Worm (Caenorhabditis elegans) whole organism, L1 larva: ENCODE data around the gene snx-6.

Experiments used
- C16A3.4 ChIP-seq: fragments of 150-350 bp; optimal IDR thresholded peaks from 2 replicates; lab custom pipeline; 2014; ENCODE audit warnings: missing biosample characterization, missing genetic modification characterization
- C34B4.2 ChIP-seq: sonication (generic microtip); optimal IDR thresholded peaks from 2 replicates; lab custom pipeline; 2017; ENCODE audit warnings: mild to moderate bottlenecking, missing genetic modification characterization, missing compliant biosample characterization
- F16B12.6 ChIP-seq: fragments of 150-350 bp; optimal IDR thresholded peaks from 2 replicates; lab custom pipeline; 2014; ENCODE audit warnings: missing biosample characterization, missing genetic modification characterization
- Y116A8C.19 ChIP-seq: sonication (generic microtip); optimal IDR thresholded peaks from 2 replicates; lab custom pipeline; 2016; ENCODE audit warnings: missing compliant biosample characterization, missing genetic modification characterization, borderline replicate concordance
- aha-1 ChIP-seq: fragments of 150-350 bp; optimal IDR thresholded peaks from 2 replicates; lab custom pipeline; 2014; ENCODE audit warnings: missing biosample characterization, missing genetic modification characterization
- alr-1 ChIP-seq: fragments of 200-800 bp; sonication (Bioruptor generic); optimal IDR thresholded peaks from 2 replicates; lab custom pipeline; 2018; ENCODE audit warnings: borderline replicate concordance, mild to moderate bottlenecking, missing genetic modification characterization, missing compliant biosample characterization
- ama-1 ChIP-seq: fragments of 150-350 bp; optimal IDR thresholded peaks from 2 replicates; lab custom pipeline; 2014
- ceh-82 ChIP-seq, 3 experiments: fragments of 150-350 bp in 1 of 3; sonication (generic microtip) in 2 of 3; optimal IDR thresholded peaks; 2 replicates each; lab custom pipeline; 2014 to 2017; ENCODE audit warnings: missing biosample characterization in 3 of 3, missing genetic modification characterization in 3 of 3
- ceh-88 ChIP-seq: fragments of 200-800 bp; sonication (Bioruptor generic); IDR thresholded peaks from 2 replicates; pipeline ENCODE4 v1.3.6; 2022; ENCODE audit warnings: missing genetic modification characterization, missing compliant biosample characterization
- ceh-90 ChIP-seq: sonication (generic microtip); optimal IDR thresholded peaks from 2 replicates; lab custom pipeline; 2016; ENCODE audit warnings: missing genetic modification characterization, missing compliant biosample characterization
- ces-1 ChIP-seq: fragments of 150-350 bp; optimal IDR thresholded peaks from 2 replicates; lab custom pipeline; 2014; ENCODE audit warnings: missing biosample characterization, missing genetic modification reagents, missing genetic modification characterization
- dpl-1 ChIP-seq, 3 experiments: fragments of 150-350 bp in 2 of 3; sonication (generic microtip) in 1 of 3; optimal IDR thresholded peaks; 2 replicates each; lab custom pipeline; 2014 to 2017; ENCODE audit warnings: missing biosample characterization in 3 of 3, missing genetic modification characterization in 3 of 3, missing genetic modification reagents in 3 of 3
- efl-1 ChIP-seq, 4 experiments: fragments of 150-350 bp; optimal IDR thresholded peaks in 3 of 4; peaks in 1 of 4; 1 replicate in 1 of 4; 2 replicates in 3 of 4; lab custom pipeline; 2014; ENCODE audit warnings: missing biosample characterization in 2 of 4, missing genetic modification characterization in 2 of 4, missing genetic modification reagents in 2 of 4
- efl-3 ChIP-seq: fragments of 200-800 bp; sonication (Bioruptor generic); optimal IDR thresholded peaks from 2 replicates; lab custom pipeline; 2018; ENCODE audit warnings: mild to moderate bottlenecking, missing genetic modification characterization, missing compliant biosample characterization
- elt-2 ChIP-seq: sonication (generic microtip); optimal IDR thresholded peaks from 2 replicates; lab custom pipeline; 2016; ENCODE audit warnings: missing genetic modification characterization, mild to moderate bottlenecking, inconsistent platforms, missing compliant biosample characterization, missing genetic modification reagents
- elt-3 ChIP-seq, 6 experiments: fragments of 150-350 bp in 1 of 6; sonication (generic microtip); optimal IDR thresholded peaks; 2 replicates each; lab custom pipeline; 2017 to 2018; ENCODE audit warnings: missing biosample characterization in 6 of 6, missing genetic modification characterization in 6 of 6, inconsistent platforms in 1 of 6
- ets-5 ChIP-seq: fragments of 200-800 bp; sonication (Bioruptor generic); IDR thresholded peaks from 2 replicates; pipeline ENCODE4 v1.3.6; 2022; ENCODE audit warnings: missing genetic modification characterization, missing compliant biosample characterization
- fkh-10 ChIP-seq: sonication (generic microtip); optimal IDR thresholded peaks from 2 replicates; lab custom pipeline; 2017; ENCODE audit warnings: missing biosample characterization, missing genetic modification reagents, missing genetic modification characterization
- fkh-4 ChIP-seq: sonication (generic microtip); optimal IDR thresholded peaks from 2 replicates; lab custom pipeline; 2016; ENCODE audit warnings: missing compliant biosample characterization, missing genetic modification characterization, borderline replicate concordance
- hlh-17 ChIP-seq: fragments of 200-800 bp; sonication (Bioruptor generic); optimal IDR thresholded peaks from 2 replicates; lab custom pipeline; 2018; ENCODE audit warnings: missing genetic modification characterization, mild to moderate bottlenecking, missing compliant biosample characterization, moderate library complexity, borderline replicate concordance
- hlh-4 ChIP-seq: sonication (generic microtip); optimal IDR thresholded peaks from 2 replicates; lab custom pipeline; 2016; ENCODE audit warnings: mild to moderate bottlenecking, missing genetic modification characterization, missing compliant biosample characterization
- irx-1 ChIP-seq: sonication (generic microtip); optimal IDR thresholded peaks from 2 replicates; lab custom pipeline; 2016; ENCODE audit warnings: missing genetic modification characterization, missing compliant biosample characterization
- isw-1 ChIP-seq: fragments of 200-800 bp; sonication (Bioruptor generic); IDR thresholded peaks from 2 replicates; pipeline ENCODE4 v1.3.6; 2022; ENCODE audit warnings: missing genetic modification characterization, missing compliant biosample characterization
- jun-1 ChIP-seq: fragments of 150-350 bp; optimal IDR thresholded peaks from 2 replicates; lab custom pipeline; 2014; ENCODE audit warnings: missing biosample characterization, missing genetic modification reagents, missing genetic modification characterization
- lin-13 ChIP-seq: fragments of 150-350 bp; optimal IDR thresholded peaks from 2 replicates; lab custom pipeline; 2014; ENCODE audit warnings: missing biosample characterization, missing genetic modification reagents, missing genetic modification characterization
- lin-14 ChIP-seq: fragments of 200-800 bp; sonication (Bioruptor generic); optimal IDR thresholded peaks from 2 replicates; lab custom pipeline; 2018; ENCODE audit warnings: mild to moderate bottlenecking, missing genetic modification characterization, moderate library complexity, missing compliant biosample characterization
- lir-3 ChIP-seq: sonication (generic microtip); optimal IDR thresholded peaks from 2 replicates; lab custom pipeline; 2016; ENCODE audit warnings: mild to moderate bottlenecking, missing genetic modification characterization, moderate library complexity, missing compliant biosample characterization; ENCODE audit not compliant: poor library complexity
- lsy-2 ChIP-seq, 2 experiments: fragments of 150-350 bp; optimal IDR thresholded peaks; 2 replicates each; lab custom pipeline; 2014; ENCODE audit warnings: missing biosample characterization in 2 of 2, missing genetic modification characterization in 2 of 2
- mdl-1 ChIP-seq, 2 experiments: fragments of 150-350 bp; optimal IDR thresholded peaks; 2 replicates each; lab custom pipeline; 2014 to 2017; ENCODE audit warnings: missing biosample characterization in 2 of 2, missing genetic modification characterization in 2 of 2, inconsistent platforms in 1 of 2
- mef-2 ChIP-seq: fragments of 150-350 bp; optimal IDR thresholded peaks from 2 replicates; lab custom pipeline; 2014; ENCODE audit warnings: missing biosample characterization, missing genetic modification characterization
- nhr-11 ChIP-seq: fragments of 150-350 bp; optimal IDR thresholded peaks from 2 replicates; lab custom pipeline; 2014; ENCODE audit warnings: missing biosample characterization, missing genetic modification characterization
- nhr-237 ChIP-seq: fragments of 150-350 bp; optimal IDR thresholded peaks from 2 replicates; lab custom pipeline; 2014; ENCODE audit warnings: missing biosample characterization, missing genetic modification characterization
- nhr-47 ChIP-seq: sonication (generic microtip); optimal IDR thresholded peaks from 2 replicates; lab custom pipeline; 2016; ENCODE audit warnings: mild to moderate bottlenecking, missing genetic modification characterization, moderate library complexity, missing compliant biosample characterization
- nhr-71 ChIP-seq: sonication (generic microtip); optimal IDR thresholded peaks from 2 replicates; lab custom pipeline; 2016; ENCODE audit warnings: mild to moderate bottlenecking, missing genetic modification characterization, moderate library complexity, missing compliant biosample characterization
- nhr-77 ChIP-seq: fragments of 150-350 bp; optimal IDR thresholded peaks from 2 replicates; lab custom pipeline; 2014; ENCODE audit warnings: missing biosample characterization, missing genetic modification characterization
- pag-3 ChIP-seq: sonication (generic microtip); optimal IDR thresholded peaks from 2 replicates; lab custom pipeline; 2017; ENCODE audit warnings: missing genetic modification characterization, mild to moderate bottlenecking, missing compliant biosample characterization, antibody characterized with exemption, borderline replicate concordance; ENCODE audit not compliant: insufficient read depth
- rnt-1 ChIP-seq: sonication (generic microtip); optimal IDR thresholded peaks from 2 replicates; lab custom pipeline; 2016; ENCODE audit warnings: mild to moderate bottlenecking, missing genetic modification characterization, moderate library complexity, missing compliant biosample characterization
- snpc-4 ChIP-seq: fragments of 150-350 bp; optimal IDR thresholded peaks from 2 replicates; lab custom pipeline; 2014; ENCODE audit warnings: missing biosample characterization, missing genetic modification characterization
- snu-23 ChIP-seq: sonication (generic microtip); optimal IDR thresholded peaks from 2 replicates; lab custom pipeline; 2016; ENCODE audit warnings: missing genetic modification characterization, missing compliant biosample characterization
- sox-4 ChIP-seq: sonication (generic microtip); optimal IDR thresholded peaks from 2 replicates; lab custom pipeline; 2016; ENCODE audit warnings: missing genetic modification characterization, missing compliant biosample characterization
- sup-37 ChIP-seq: fragments of 200-800 bp; sonication (Bioruptor generic); optimal IDR thresholded peaks from 2 replicates; lab custom pipeline; 2018; ENCODE audit warnings: mild to moderate bottlenecking, missing genetic modification characterization, missing compliant biosample characterization
- tbx-2 ChIP-seq: sonication (generic microtip); optimal IDR thresholded peaks from 2 replicates; lab custom pipeline; 2016; ENCODE audit warnings: missing genetic modification characterization, missing compliant biosample characterization
- tlp-1 ChIP-seq: fragments of 150-350 bp; optimal IDR thresholded peaks from 2 replicates; lab custom pipeline; 2014; ENCODE audit warnings: missing biosample characterization, missing genetic modification characterization
- unc-130 ChIP-seq: fragments of 150-350 bp; optimal IDR thresholded peaks from 2 replicates; lab custom pipeline; 2017; ENCODE audit warnings: missing biosample characterization, missing genetic modification characterization, inconsistent platforms
- unc-30 ChIP-seq: sonication (generic microtip); optimal IDR thresholded peaks from 2 replicates; lab custom pipeline; 2017; ENCODE audit warnings: missing biosample characterization, missing genetic modification characterization
- unc-86 ChIP-seq: sonication (generic microtip); optimal IDR thresholded peaks from 2 replicates; lab custom pipeline; 2016; ENCODE audit warnings: missing genetic modification characterization, missing compliant biosample characterization
- unc-98 ChIP-seq: fragments of 200-800 bp; sonication (Bioruptor generic); IDR thresholded peaks from 2 replicates; pipeline ENCODE4 v1.3.6; 2022; ENCODE audit warnings: missing genetic modification characterization, missing compliant biosample characterization
- xbp-1 ChIP-seq: sonication (generic microtip); optimal IDR thresholded peaks from 2 replicates; lab custom pipeline; 2016; ENCODE audit warnings: missing genetic modification characterization, missing compliant biosample characterization
- zag-1 ChIP-seq: fragments of 150-350 bp; optimal IDR thresholded peaks from 2 replicates; lab custom pipeline; 2014; ENCODE audit warnings: missing biosample characterization, missing genetic modification characterization
- zip-4 ChIP-seq: fragments of 200-800 bp; sonication (Bioruptor generic); optimal IDR thresholded peaks from 2 replicates; lab custom pipeline; 2018; ENCODE audit warnings: mild to moderate bottlenecking, missing genetic modification characterization, moderate library complexity, missing compliant biosample characterization
- ztf-11 ChIP-seq, 2 experiments: sonication (generic microtip); optimal IDR thresholded peaks; 2 replicates each; lab custom pipeline; 2016 to 2017; ENCODE audit warnings: missing genetic modification characterization in 2 of 2, missing biosample characterization in 1 of 2, missing compliant biosample characterization in 1 of 2
- ztf-4 ChIP-seq: fragments of 150-350 bp; optimal IDR thresholded peaks from 2 replicates; lab custom pipeline; 2014; ENCODE audit warnings: missing biosample characterization, missing genetic modification characterization

Gene snx-6

ce11 chrV:17921423-17921822, 58.5 kb downstream of the snx-6 start, which contains the start of gene E01B7.2 (continued):
- TF ChIP-seq sox-4 (peak; percentile 40), mef-2 (tag; lab: Kevin White, UChicago) (no peak), snu-23 (peak; percentile 90), rnt-1 (peak; percentile 90), ceh-82 (tag; optimal IDR thresholded peaks at IDR 0.05; lab: Kevin White, UChicago) (peak; percentile 72 to 82 (median 76)), pag-3 (tag; lab: Kevin White, UChicago) (peak; percentile 37), C34B4.2 (no peak), unc-130 (tag; lab: Kevin White, UChicago) (peak; percentile 57), ces-1 (GFP tag; lab: Kevin White, UChicago) (no peak), Y116A8C.19 (tag; lab: Kevin White, UChicago) (no peak), ztf-4 (peak; percentile 30), zip-4 (peak; percentile 53), isw-1 (peak; percentile 76), zag-1 (no peak), irx-1 (tag; lab: Kevin White, UChicago) (peak; percentile 67), C16A3.4 (tag; lab: Kevin White, UChicago) (peak; percentile 71), ceh-88 (GFP tag; lab: Robert Waterston, UW) (peak; percentile 33; the same call in 1 of the 2 replicates), unc-86 (tag; lab: Kevin White, UChicago) (peak; percentile 83), nhr-47 (tag; lab: Kevin White, UChicago) (peak; percentile 91), xbp-1 (tag; lab: Kevin White, UChicago) (peak; percentile 81), lir-3 (no peak), sup-37 (no peak), nhr-71 (tag; lab: Kevin White, UChicago) (peak; percentile 90), efl-1 (optimal IDR thresholded peaks at IDR 0.05; lab: Kevin White, UChicago) (peak; percentile 99 to 100), efl-1 (GFP tag; optimal IDR thresholded peaks at IDR 0.05 in 1 of 2; lab: Kevin White, UChicago) (peak; percentile 99 to 100), hlh-17 (GFP tag; lab: Kevin White, UChicago) (no peak), fkh-10 (GFP tag; lab: Kevin White, UChicago) (peak; percentile 18), ztf-11 (tag; optimal IDR thresholded peaks at IDR 0.05; lab: Kevin White, UChicago) (peak in 1 of 2 experiments; percentile 52), dpl-1 (GFP tag; optimal IDR thresholded peaks at IDR 0.05; lab: Kevin White, UChicago) (peak; percentile 97 to 98 (median 98)), elt-2 (tag; lab: Kevin White, UChicago) (peak; percentile 26), ets-5 (no peak), tlp-1 (tag; lab: Kevin White, UChicago) (no peak), ama-1 (lab: Kevin White, UChicago) (peak; percentile 36), lin-14 (GFP tag; lab: Kevin White, UChicago) (no peak), efl-3 (GFP tag; lab: Kevin White, UChicago) (no peak), ceh-90 (tag; lab: Kevin White, UChicago) (peak; percentile 12), aha-1 (peak; percentile 32), jun-1 (tag; lab: Kevin White, UChicago) (peak; percentile 68), unc-30 (tag; lab: Kevin White, UChicago) (no peak), lin-13 (GFP tag; lab: Kevin White, UChicago) (peak; percentile 72), nhr-237 (peak; percentile 5), F16B12.6 (tag; lab: Kevin White, UChicago) (peak; percentile 77), elt-3 (tag; optimal IDR thresholded peaks at IDR 0.05; lab: Kevin White, UChicago) (peak in 2 of 6 experiments; percentile 68 to 77), nhr-77 (peak; percentile 41), tbx-2 (peak; percentile 86), fkh-4 (no peak), snpc-4 (tag; lab: Kevin White, UChicago) (peak; percentile 73), alr-1 (tag; lab: Kevin White, UChicago) (no peak), lsy-2 (tag; optimal IDR thresholded peaks at IDR 0.05; lab: Kevin White, UChicago) (peak; percentile 90 to 91), mdl-1 (tag; optimal IDR thresholded peaks at IDR 0.05; lab: Kevin White, UChicago) (peak in 1 of 2 experiments; percentile 68), nhr-11 (tag; lab: Kevin White, UChicago) (peak; percentile 81), hlh-4 (tag; lab: Kevin White, UChicago) (no peak), unc-98 (GFP tag; lab: Robert Waterston, UW) (no peak)
